Fruit fly (Drosophila melanogaster) whole organism, embryonic: ENCODE data around the gene Cpr65Av.

Experiments used
- Abd-B ChIP-seq: fragments of 200-800 bp; sonication (Bioruptor generic); optimal IDR thresholded peaks from 2 replicates; lab custom pipeline; 2018; ENCODE audit warnings: missing biosample characterization, mild to moderate bottlenecking, missing genetic modification characterization, moderate library complexity
- B-H1 ChIP-seq: fragments of 200-800 bp; sonication (Bioruptor generic); IDR thresholded peaks from 3 replicates; pipeline ENCODE4 v1.3.6; 2022; ENCODE audit warnings: missing biosample characterization, missing genetic modification characterization
- CG10274 ChIP-seq: fragments of 200-800 bp; sonication (Bioruptor generic); optimal IDR thresholded peaks from 3 replicates; lab custom pipeline; 2017; ENCODE audit warnings: missing biosample characterization, mild to moderate bottlenecking, missing genetic modification characterization
- CG10366 ChIP-seq: fragments of 200-800 bp; sonication (Bioruptor generic); IDR thresholded peaks from 2 replicates; pipeline ENCODE4 v1.3.6; 2022; ENCODE audit warnings: missing biosample characterization, missing genetic modification characterization
- CG10431 ChIP-seq: fragments of 200-800 bp; sonication (Bioruptor generic); optimal IDR thresholded peaks from 3 replicates; lab custom pipeline; 2018; ENCODE audit warnings: missing biosample characterization, mild to moderate bottlenecking, missing genetic modification characterization
- CG11456 ChIP-seq: fragments of 200-800 bp; sonication (Bioruptor generic); IDR thresholded peaks from 3 replicates; pipeline ENCODE4 v1.3.6; 2022; ENCODE audit warnings: missing biosample characterization, missing genetic modification characterization
- CG11696 ChIP-seq: fragments of 200-800 bp; sonication (Bioruptor generic); IDR thresholded peaks from 2 replicates; pipeline ENCODE4 v1.3.6; 2022; ENCODE audit warnings: missing biosample characterization, missing genetic modification characterization
- CG12104 ChIP-seq: fragments of 200-800 bp; sonication (Bioruptor generic); optimal IDR thresholded peaks from 3 replicates; lab custom pipeline; 2016; ENCODE audit warnings: missing biosample characterization, missing genetic modification characterization
- CG12155 ChIP-seq: fragments of 200-800 bp; sonication (Bioruptor generic); optimal IDR thresholded peaks from 3 replicates; lab custom pipeline; 2016; ENCODE audit warnings: missing biosample characterization, missing genetic modification characterization
- CG12299 ChIP-seq: fragments of 200-800 bp; sonication (Bioruptor generic); optimal IDR thresholded peaks from 2 replicates; lab custom pipeline; 2018; ENCODE audit warnings: missing biosample characterization, mild to moderate bottlenecking, missing genetic modification characterization
- CG12391 ChIP-seq: fragments of 200-800 bp; sonication (Bioruptor generic); optimal IDR thresholded peaks from 3 replicates; lab custom pipeline; 2018; ENCODE audit warnings: missing biosample characterization, mild to moderate bottlenecking, missing genetic modification characterization, moderate library complexity
- CG13123 ChIP-seq: fragments of 200-800 bp; sonication (Bioruptor generic); optimal IDR thresholded peaks from 2 replicates; lab custom pipeline; 2016; ENCODE audit warnings: missing biosample characterization, missing genetic modification characterization
- CG1647 ChIP-seq: fragments of 200-800 bp; sonication (Bioruptor generic); optimal IDR thresholded peaks from 3 replicates; lab custom pipeline; 2016; ENCODE audit warnings: missing biosample characterization, missing genetic modification characterization
- CG17328 ChIP-seq: fragments of 200-800 bp; sonication (Bioruptor generic); IDR thresholded peaks from 2 replicates; pipeline ENCODE4 v1.3.6; 2022; ENCODE audit warnings: missing biosample characterization, missing genetic modification characterization
- CG2199 ChIP-seq: fragments of 200-800 bp; sonication (Bioruptor generic); IDR thresholded peaks from 3 replicates; pipeline ENCODE4 v1.3.6; 2022; ENCODE audit warnings: missing biosample characterization, missing genetic modification characterization
- CG30020 ChIP-seq: fragments of 200-800 bp; optimal IDR thresholded peaks from 2 replicates; lab custom pipeline; 2019; ENCODE audit warnings: missing biosample characterization, mild to moderate bottlenecking, missing genetic modification characterization, moderate library complexity
- CG31388 ChIP-seq: fragments of 200-800 bp; sonication (Bioruptor generic); optimal IDR thresholded peaks from 2 replicates; lab custom pipeline; 2016; ENCODE audit warnings: missing biosample characterization, missing genetic modification characterization
- CG32772 ChIP-seq: fragments of 200-800 bp; sonication (Bioruptor generic); IDR thresholded peaks from 2 replicates; pipeline ENCODE4 v1.3.6; 2022; ENCODE audit warnings: missing biosample characterization, missing genetic modification characterization
- CG3847 ChIP-seq: fragments of 200-800 bp; sonication (Bioruptor generic); IDR thresholded peaks from 2 replicates; pipeline ENCODE4 v1.3.6; 2022; ENCODE audit warnings: missing biosample characterization, missing genetic modification characterization
- CG7786 ChIP-seq: fragments of 200-800 bp; sonication (Bioruptor generic); optimal IDR thresholded peaks from 2 replicates; lab custom pipeline; 2016; ENCODE audit warnings: missing biosample characterization, missing genetic modification characterization
- CG8089 ChIP-seq: fragments of 200-800 bp; sonication (Bioruptor generic); optimal IDR thresholded peaks from 3 replicates; lab custom pipeline; 2016; ENCODE audit warnings: missing biosample characterization, missing genetic modification characterization
- CG8290 ChIP-seq, 3 experiments: fragments of 200-800 bp; sonication (Bioruptor generic); optimal IDR thresholded peaks; 2 replicates each; lab custom pipeline; 2016 to 2019; ENCODE audit warnings: missing biosample characterization in 3 of 3, missing genetic modification characterization in 3 of 3, mild to moderate bottlenecking in 2 of 3, moderate library complexity in 1 of 3
- CG9609 ChIP-seq: fragments of 200-800 bp; sonication (Bioruptor generic); optimal IDR thresholded peaks from 3 replicates; lab custom pipeline; 2016; ENCODE audit warnings: missing biosample characterization, missing genetic modification characterization
- CG9817 ChIP-seq: fragments of 200-800 bp; sonication (Bioruptor generic); optimal IDR thresholded peaks from 2 replicates; lab custom pipeline; 2018; ENCODE audit warnings: missing biosample characterization, mild to moderate bottlenecking, missing genetic modification characterization, moderate library complexity
- Dad ChIP-seq: fragments of 200-800 bp; sonication (Bioruptor generic); optimal IDR thresholded peaks from 3 replicates; lab custom pipeline; 2016; ENCODE audit warnings: missing biosample characterization, missing genetic modification characterization
- Elba2 ChIP-seq: fragments of 200-800 bp; sonication (Bioruptor generic); optimal IDR thresholded peaks from 3 replicates; lab custom pipeline; 2016; ENCODE audit warnings: missing biosample characterization, missing genetic modification characterization
- Ets65A ChIP-seq: fragments of 200-800 bp; sonication (Bioruptor generic); peaks from one replicate; lab custom pipeline; 2016; ENCODE audit warnings: missing biosample characterization, missing genetic modification characterization
- H2.0 ChIP-seq: fragments of 200-800 bp; sonication (Bioruptor generic); IDR thresholded peaks from 2 replicates; pipeline ENCODE4 v1.3.6; 2022; ENCODE audit warnings: missing biosample characterization, missing genetic modification characterization
- HLH4C ChIP-seq: fragments of 200-800 bp; sonication (Bioruptor generic); IDR thresholded peaks from 3 replicates; pipeline ENCODE4 v1.3.6; 2022; ENCODE audit warnings: missing biosample characterization, missing genetic modification characterization; ENCODE audit not compliant: partially characterized antibody
- HmgZ ChIP-seq: fragments of 200-800 bp; sonication (Bioruptor generic); optimal IDR thresholded peaks from 2 replicates; lab custom pipeline; 2018; ENCODE audit warnings: missing biosample characterization, mild to moderate bottlenecking, missing genetic modification characterization
- NC2α ChIP-seq: fragments of 200-800 bp; sonication (Bioruptor generic); optimal IDR thresholded peaks from 2 replicates; lab custom pipeline; 2016; ENCODE audit warnings: missing biosample characterization, missing genetic modification characterization
- Oli ChIP-seq: fragments of 200-800 bp; sonication (Bioruptor generic); optimal IDR thresholded peaks from 2 replicates; lab custom pipeline; 2018; ENCODE audit warnings: missing biosample characterization, mild to moderate bottlenecking, missing genetic modification characterization, moderate library complexity
- Opbp ChIP-seq: fragments of 200-800 bp; sonication (Bioruptor generic); IDR thresholded peaks from 3 replicates; pipeline ENCODE4 v1.3.6; 2022; ENCODE audit warnings: missing biosample characterization, missing genetic modification characterization; ENCODE audit not compliant: partially characterized antibody
- Ravus ChIP-seq: fragments of 200-800 bp; sonication (Bioruptor generic); IDR thresholded peaks from 2 replicates; pipeline ENCODE4 v1.3.6; 2022; ENCODE audit warnings: missing biosample characterization, missing genetic modification characterization
- Sox100B ChIP-seq: fragments of 200-800 bp; sonication (Bioruptor generic); optimal IDR thresholded peaks from 3 replicates; lab custom pipeline; 2018; ENCODE audit warnings: missing biosample characterization, mild to moderate bottlenecking, missing genetic modification characterization
- Vsx1 ChIP-seq: fragments of 200-800 bp; sonication (Bioruptor generic); optimal IDR thresholded peaks from 2 replicates; lab custom pipeline; 2017; ENCODE audit warnings: missing biosample characterization, mild to moderate bottlenecking, missing genetic modification characterization, missing genetic modification reagents
- aop ChIP-seq: fragments of 200-800 bp; sonication (Bioruptor generic); IDR thresholded peaks from 2 replicates; pipeline ENCODE4 v1.3.6; 2022; ENCODE audit warnings: missing biosample characterization, missing genetic modification characterization
- da ChIP-seq: fragments of 200-800 bp; sonication (Bioruptor generic); optimal IDR thresholded peaks from 2 replicates; lab custom pipeline; 2016; ENCODE audit warnings: missing biosample characterization, missing genetic modification characterization
- hb ChIP-seq: fragments of 200-800 bp; sonication (Bioruptor generic); IDR thresholded peaks from 3 replicates; pipeline ENCODE4 v1.3.6; 2022; ENCODE audit warnings: missing biosample characterization, missing genetic modification characterization; ENCODE audit not compliant: partially characterized antibody
- knrl ChIP-seq: fragments of 200-800 bp; sonication (Bioruptor generic); IDR thresholded peaks from 3 replicates; pipeline ENCODE4 v1.3.6; 2022; ENCODE audit warnings: missing biosample characterization, missing genetic modification characterization; ENCODE audit not compliant: partially characterized antibody
- lov ChIP-seq, 2 experiments: fragments of 200-800 bp in 1 of 2; fragments of >200 bp in 1 of 2; sonication (Bioruptor generic) in 1 of 2; IDR thresholded peaks in 1 of 2; optimal IDR thresholded peaks in 1 of 2; 2 replicates in 1 of 2; 3 replicates in 1 of 2; pipeline versions ENCODE4 v1.3.6 to Lab custom; 2017 to 2022; ENCODE audit warnings: missing biosample characterization in 1 of 2, missing genetic modification characterization in 1 of 2
- otp ChIP-seq: fragments of 200-800 bp; sonication (Bioruptor generic); IDR thresholded peaks from 3 replicates; pipeline ENCODE4, ENCODE4 v1.3.6; 2022; ENCODE audit warnings: missing biosample characterization, missing genetic modification characterization
- rib ChIP-seq: fragments of 200-800 bp; sonication (Bioruptor generic); IDR thresholded peaks from 2 replicates; pipeline ENCODE4 v1.3.6; 2022; ENCODE audit warnings: missing biosample characterization, missing genetic modification characterization
- seq ChIP-seq: fragments of 200-800 bp; sonication (Bioruptor generic); IDR thresholded peaks from 2 replicates; pipeline ENCODE4 v1.3.6; 2022; ENCODE audit warnings: missing biosample characterization, missing genetic modification characterization
- so ChIP-seq: fragments of 200-800 bp; sonication (Bioruptor generic); IDR thresholded peaks from 3 replicates; pipeline ENCODE4 v1.3.6; 2022; ENCODE audit warnings: missing biosample characterization, missing genetic modification characterization
- sr ChIP-seq: fragments of 200-800 bp; sonication (Bioruptor generic); IDR thresholded peaks from 3 replicates; pipeline ENCODE4 v1.3.6; 2022; ENCODE audit warnings: missing biosample characterization, missing genetic modification characterization
- tgo ChIP-seq: fragments of 200-800 bp; sonication (Bioruptor generic); IDR thresholded peaks from 3 replicates; pipeline ENCODE4 v1.3.6; 2022; ENCODE audit warnings: missing biosample characterization, missing genetic modification characterization
- trh ChIP-seq: fragments of 200-800 bp; sonication (Bioruptor generic); optimal IDR thresholded peaks from 2 replicates; lab custom pipeline; 2016; ENCODE audit warnings: missing biosample characterization, missing genetic modification characterization
- vvl ChIP-seq: fragments of 200-800 bp; sonication (Bioruptor generic); IDR thresholded peaks from 2 replicates; pipeline ENCODE4 v1.3.6; 2022; ENCODE audit warnings: missing biosample characterization, missing genetic modification characterization
- zf30C ChIP-seq: fragments of 200-800 bp; sonication (Bioruptor generic); optimal IDR thresholded peaks from 3 replicates; lab custom pipeline; 2018; ENCODE audit warnings: missing biosample characterization, mild to moderate bottlenecking, missing genetic modification characterization
- zfh1 ChIP-seq: fragments of 200-800 bp; sonication (Bioruptor generic); IDR thresholded peaks from 3 replicates; pipeline ENCODE4 v1.3.6; 2022; ENCODE audit warnings: missing biosample characterization, missing genetic modification characterization

The Cpr65Av gene

DNA sequence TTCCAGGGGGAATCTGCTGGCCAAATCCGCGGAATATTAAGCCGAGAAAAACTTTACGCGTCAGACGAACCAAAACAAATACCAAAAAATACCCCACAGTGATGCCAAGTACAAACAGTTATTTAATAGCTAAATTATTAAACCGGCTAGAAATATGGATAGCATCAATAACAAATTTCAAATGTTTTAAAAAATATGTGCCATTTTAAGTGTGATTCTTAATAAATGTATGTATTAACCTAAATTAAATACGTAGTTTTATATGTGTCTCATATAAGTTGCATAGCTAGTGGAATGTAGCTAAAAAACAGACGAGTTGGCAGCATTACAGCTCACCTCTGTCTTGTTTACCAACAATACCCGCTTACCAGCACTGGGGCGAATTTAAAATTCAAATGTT, 42.0 kb upstream of the Cpr65Av start, which contains the start of gene CG10274 (continued):
- TF ChIP-seq vvl (GFP tag; lab: Robert Waterston, UW): peak; percentile 70
- TF ChIP-seq Opbp (GFP tag; lab: Robert Waterston, UW): no peak
- TF ChIP-seq Dad (GFP tag; lab: Kevin White, UChicago): peak; percentile 49
- no peak for TF ChIP-seq HLH4C (GFP tag; lab: Robert Waterston, UW)
- TF ChIP-seq CG12104: peak; percentile 51
- peak; percentile 53; the same call in 1 of the 3 replicates for TF ChIP-seq zfh1 (GFP tag; lab: Robert Waterston, UW)
- TF ChIP-seq CG12155 (GFP tag; lab: Kevin White, UChicago): peak; percentile 90
- peak; percentile 78 for TF ChIP-seq CG3847
- TF ChIP-seq zf30C (GFP tag; lab: Kevin White, UChicago): no peak
- TF ChIP-seq Vsx1 (GFP tag; lab: Kevin White, UChicago): no peak
- no peak for TF ChIP-seq Sox100B
- peak; percentile 36 for TF ChIP-seq trh (GFP tag; lab: Kevin White, UChicago)
- peak; percentile 44; the same call in 2 of the 3 replicates for TF ChIP-seq B-H1 (GFP tag; lab: Robert Waterston, UW)
- peak; percentile 30 for TF ChIP-seq da (GFP tag; lab: Kevin White, UChicago)
- peak; percentile 21; the same call in 1 of the 3 replicates for TF ChIP-seq knrl (GFP tag; lab: Robert Waterston, UW)
- TF ChIP-seq H2.0: peak; percentile 56; the same call in 1 of the 2 replicates
- peak; percentile 90 for TF ChIP-seq HmgZ (tag; lab: Kevin White, UChicago)
- TF ChIP-seq CG10431 (GFP tag; lab: Kevin White, UChicago): no peak
- peak; percentile 50 for TF ChIP-seq Elba2 (GFP tag; lab: Kevin White, UChicago)
- TF ChIP-seq CG2199 (GFP tag; lab: Robert Waterston, UW): no peak
- TF ChIP-seq CG17328: peak; percentile 49; the same call in 1 of the 2 replicates
- peak; percentile 36 for TF ChIP-seq CG8089 (GFP tag; lab: Kevin White, UChicago)
- peak; percentile 50 for TF ChIP-seq CG10366 (GFP tag; lab: Robert Waterston, UW)
- TF ChIP-seq sr: no peak
- TF ChIP-seq CG9817 (tag; lab: Kevin White, UChicago): peak; percentile 81
- no peak; the same call in 2 of the 3 replicates for TF ChIP-seq CG11456 (GFP tag; lab: Robert Waterston, UW)
- peak; percentile 56 for TF ChIP-seq CG10274 (GFP tag; lab: Kevin White, UChicago)
- peak; percentile 98 for TF ChIP-seq Ets65A
- 0 out of 3 replicates have a peak, but pooled peaks have one; percentile 13 for TF ChIP-seq so
- TF ChIP-seq CG11696: no peak
- TF ChIP-seq CG12391 (tag; lab: Kevin White, UChicago): peak; percentile 89
- TF ChIP-seq Ravus (GFP tag; lab: Robert Waterston, UW): no peak
- peak; percentile 79 for TF ChIP-seq Abd-B (GFP tag; lab: Kevin White, UChicago)
- no peak for TF ChIP-seq otp (GFP tag; lab: Robert Waterston, UW)
- no peak for TF ChIP-seq seq
- no peak for TF ChIP-seq CG31388
- no peak for TF ChIP-seq hb (GFP tag; lab: Robert Waterston, UW)
- TF ChIP-seq rib (GFP tag; lab: Robert Waterston, UW): 0 out of 2 replicates have a peak, but pooled peaks have one; percentile 31
- peak; percentile 71 for TF ChIP-seq CG7786
- peak; percentile 79 for TF ChIP-seq CG30020
- TF ChIP-seq lov (optimal IDR thresholded peaks at IDR 0.05; lab: Kevin White, UChicago): no peak
- no peak for TF ChIP-seq lov (GFP tag; IDR thresholded peaks at IDR 0.05; lab: Robert Waterston, UW)
- peak; percentile 35 for TF ChIP-seq NC2α (GFP tag; lab: Kevin White, UChicago)
- peak; percentile 67 for TF ChIP-seq CG9609 (GFP tag; lab: Kevin White, UChicago)
- TF ChIP-seq CG8290 (GFP tag; optimal IDR thresholded peaks at IDR 0.05; lab: Kevin White, UChicago): no peak
- TF ChIP-seq CG8290 (tag; optimal IDR thresholded peaks at IDR 0.05; lab: Kevin White, UChicago): no peak
- TF ChIP-seq tgo (GFP tag; lab: Robert Waterston, UW): peak; percentile 77
- peak; percentile 36 for TF ChIP-seq CG13123 (GFP tag; lab: Kevin White, UChicago)
- TF ChIP-seq CG12299 (tag; lab: Kevin White, UChicago): peak; percentile 19
- no peak for TF ChIP-seq aop (GFP tag; lab: Robert Waterston, UW)
- peak; percentile 67 for TF ChIP-seq CG1647
- peak; percentile 68 for TF ChIP-seq Oli (tag; lab: Kevin White, UChicago)
- TF ChIP-seq CG32772 (GFP tag; lab: Robert Waterston, UW): peak; percentile 52; the same call in 1 of the 2 replicates
